Fruit fly (Drosophila melanogaster) whole organism, embryonic: Measurements from ENCODE around the gene CG4839.

ENCODE experiments used
- CG10431 ChIP-seq: fragments of 200-800 bp; sonication (Bioruptor generic); optimal IDR thresholded peaks from 3 replicates; lab custom pipeline; 2018; ENCODE audit warnings: missing biosample characterization, mild to moderate bottlenecking, missing genetic modification characterization
- CG10654 ChIP-seq: fragments of 200-800 bp; sonication (Bioruptor generic); optimal IDR thresholded peaks from 2 replicates; lab custom pipeline; 2016; ENCODE audit warnings: missing biosample characterization, missing genetic modification characterization
- CG11398 ChIP-seq: fragments of 200-800 bp; sonication (Bioruptor generic); optimal IDR thresholded peaks from 2 replicates; lab custom pipeline; 2016; ENCODE audit warnings: missing biosample characterization, missing genetic modification characterization
- CG12071 ChIP-seq: fragments of 200-800 bp; sonication (Bioruptor generic); optimal IDR thresholded peaks from 3 replicates; lab custom pipeline; 2018; ENCODE audit warnings: missing biosample characterization, mild to moderate bottlenecking, missing genetic modification characterization
- CG13296 ChIP-seq: fragments of 200-800 bp; sonication (Bioruptor generic); optimal IDR thresholded peaks from 3 replicates; lab custom pipeline; 2018; ENCODE audit warnings: missing biosample characterization, mild to moderate bottlenecking, missing genetic modification characterization
- CG1603 ChIP-seq: fragments of 200-800 bp; sonication (Bioruptor generic); optimal IDR thresholded peaks from 2 replicates; lab custom pipeline; 2019; ENCODE audit warnings: missing biosample characterization, mild to moderate bottlenecking, missing genetic modification characterization, moderate library complexity
- CG17186 ChIP-seq: fragments of 200-800 bp; sonication (Bioruptor generic); optimal IDR thresholded peaks from 3 replicates; lab custom pipeline; 2017; ENCODE audit warnings: missing biosample characterization, missing genetic modification reagents, missing genetic modification characterization
- CG3281 ChIP-seq: fragments of 200-800 bp; sonication (Bioruptor generic); optimal IDR thresholded peaks from 3 replicates; lab custom pipeline; 2017; ENCODE audit warnings: missing biosample characterization, mild to moderate bottlenecking, missing genetic modification characterization
- CG34376 ChIP-seq: fragments of 200-800 bp; sonication (Bioruptor generic); optimal IDR thresholded peaks from 2 replicates; lab custom pipeline; 2018; ENCODE audit warnings: missing biosample characterization, mild to moderate bottlenecking, missing genetic modification characterization
- CG7786 ChIP-seq: fragments of 200-800 bp; sonication (Bioruptor generic); optimal IDR thresholded peaks from 2 replicates; lab custom pipeline; 2016; ENCODE audit warnings: missing biosample characterization, missing genetic modification characterization
- CG8944 ChIP-seq: fragments of 200-800 bp; sonication (Bioruptor generic); optimal IDR thresholded peaks from 3 replicates; lab custom pipeline; 2016; ENCODE audit warnings: missing biosample characterization, missing genetic modification characterization
- CG9609 ChIP-seq: fragments of 200-800 bp; sonication (Bioruptor generic); optimal IDR thresholded peaks from 3 replicates; lab custom pipeline; 2016; ENCODE audit warnings: missing biosample characterization, missing genetic modification characterization
- CTCF ChIP-seq: fragments of 200-800 bp; sonication (Bioruptor generic); optimal IDR thresholded peaks from 2 replicates; lab custom pipeline; 2017; ENCODE audit warnings: missing biosample characterization, mild to moderate bottlenecking, missing genetic modification characterization, moderate library complexity
- Doc3 ChIP-seq: fragments of 200-800 bp; sonication (Bioruptor generic); IDR thresholded peaks from 3 replicates; pipeline ENCODE4 v1.3.6; 2022; ENCODE audit warnings: missing biosample characterization, missing genetic modification characterization; ENCODE audit not compliant: partially characterized antibody
- Fer1 ChIP-seq: fragments of 200-800 bp; sonication (Bioruptor generic); optimal IDR thresholded peaks from 2 replicates; lab custom pipeline; 2017; ENCODE audit warnings: missing biosample characterization, mild to moderate bottlenecking, missing genetic modification characterization
- H15 ChIP-seq: fragments of 200-800 bp; sonication (Bioruptor generic); IDR thresholded peaks from 3 replicates; pipeline ENCODE4 v1.3.6; 2022; ENCODE audit warnings: missing biosample characterization, missing genetic modification characterization
- HmgD ChIP-seq: fragments of 200-800 bp; sonication (Bioruptor generic); optimal IDR thresholded peaks from 3 replicates; lab custom pipeline; 2016; ENCODE audit warnings: missing biosample characterization, missing genetic modification characterization
- Hmr ChIP-seq: fragments of 200-800 bp; sonication (Bioruptor generic); optimal IDR thresholded peaks from 3 replicates; lab custom pipeline; 2017; ENCODE audit warnings: mild to moderate bottlenecking, missing biosample characterization, missing genetic modification reagents, missing genetic modification characterization
- MESR4 ChIP-seq: fragments of 200-800 bp; sonication (Bioruptor generic); optimal IDR thresholded peaks from 2 replicates; lab custom pipeline; 2018; ENCODE audit warnings: missing biosample characterization, mild to moderate bottlenecking, missing genetic modification characterization, moderate library complexity
- Myb ChIP-seq: fragments of 200-800 bp; sonication (Bioruptor generic); optimal IDR thresholded peaks from 2 replicates; lab custom pipeline; 2016; ENCODE audit warnings: missing biosample characterization, missing genetic modification characterization
- Six4 ChIP-seq: fragments of 200-800 bp; sonication (Bioruptor generic); optimal IDR thresholded peaks from 2 replicates; lab custom pipeline; 2016; ENCODE audit warnings: missing biosample characterization, missing genetic modification characterization
- ab ChIP-seq: fragments of 200-800 bp; sonication (Bioruptor generic); optimal IDR thresholded peaks from 2 replicates; lab custom pipeline; 2016; ENCODE audit warnings: missing biosample characterization, missing genetic modification characterization
- bowl ChIP-seq: fragments of 200-800 bp; sonication (Bioruptor generic); IDR thresholded peaks from 2 replicates; pipeline ENCODE4 v1.3.6; 2022; ENCODE audit warnings: missing biosample characterization, missing genetic modification characterization
- chinmo ChIP-seq: fragments of 200-800 bp; sonication (Bioruptor generic); IDR thresholded peaks from 4 replicates; pipeline ENCODE4 v1.3.6; 2022; ENCODE audit warnings: missing biosample characterization, missing genetic modification characterization; ENCODE audit not compliant: partially characterized antibody
- crp ChIP-seq, 2 experiments: fragments of 200-800 bp; sonication (Bioruptor generic); optimal IDR thresholded peaks; 2 replicates in 1 of 2; 3 replicates in 1 of 2; lab custom pipeline; 2017; ENCODE audit warnings: missing biosample characterization in 2 of 2, missing genetic modification characterization in 2 of 2, mild to moderate bottlenecking in 1 of 2, moderate library complexity in 1 of 2
- da ChIP-seq: fragments of 200-800 bp; sonication (Bioruptor generic); optimal IDR thresholded peaks from 2 replicates; lab custom pipeline; 2016; ENCODE audit warnings: missing biosample characterization, missing genetic modification characterization
- en ChIP-seq: fragments of 200-800 bp; sonication (Bioruptor generic); optimal IDR thresholded peaks from 2 replicates; lab custom pipeline; 2016; ENCODE audit warnings: missing biosample characterization, missing genetic modification characterization
- grau ChIP-seq: fragments of 200-800 bp; optimal IDR thresholded peaks from 3 replicates; lab custom pipeline; 2019; ENCODE audit warnings: missing biosample characterization, mild to moderate bottlenecking, missing genetic modification characterization, moderate library complexity
- grn ChIP-seq: fragments of 200-800 bp; sonication (Bioruptor generic); optimal IDR thresholded peaks from 3 replicates; lab custom pipeline; 2017; ENCODE audit warnings: missing biosample characterization, missing genetic modification characterization
- her ChIP-seq: fragments of 200-800 bp; sonication (Bioruptor generic); optimal IDR thresholded peaks from 2 replicates; lab custom pipeline; 2016; ENCODE audit warnings: missing biosample characterization, missing genetic modification characterization
- hkb ChIP-seq, 2 experiments: fragments of 200-800 bp in 1 of 2; fragments of >200 bp in 1 of 2; sonication (Bioruptor generic) in 1 of 2; IDR thresholded peaks in 1 of 2; optimal IDR thresholded peaks in 1 of 2; 2 replicates each; pipeline versions ENCODE4 v1.3.6 to Lab custom; 2017 to 2022; ENCODE audit warnings: missing biosample characterization in 1 of 2, missing genetic modification characterization in 1 of 2
- jigr1 ChIP-seq: fragments of 200-800 bp; sonication (Bioruptor generic); IDR thresholded peaks from 3 replicates; pipeline ENCODE4 v1.3.6; 2022; ENCODE audit warnings: missing biosample characterization, missing genetic modification characterization
- mirr ChIP-seq: fragments of 200-800 bp; sonication (Bioruptor generic); optimal IDR thresholded peaks from 3 replicates; lab custom pipeline; 2018; ENCODE audit warnings: missing biosample characterization, mild to moderate bottlenecking, missing genetic modification characterization
- nau ChIP-seq: fragments of 200-800 bp; sonication (Bioruptor generic); optimal IDR thresholded peaks from 3 replicates; lab custom pipeline; 2017; ENCODE audit warnings: missing biosample characterization, mild to moderate bottlenecking, missing genetic modification characterization, missing genetic modification reagents
- otp ChIP-seq: fragments of 200-800 bp; sonication (Bioruptor generic); IDR thresholded peaks from 3 replicates; pipeline ENCODE4, ENCODE4 v1.3.6; 2022; ENCODE audit warnings: missing biosample characterization, missing genetic modification characterization
- pita ChIP-seq: fragments of 200-800 bp; sonication (Bioruptor generic); optimal IDR thresholded peaks from 2 replicates; lab custom pipeline; 2017; ENCODE audit warnings: missing biosample characterization, mild to moderate bottlenecking, missing genetic modification characterization
- rib ChIP-seq: fragments of 200-800 bp; sonication (Bioruptor generic); IDR thresholded peaks from 2 replicates; pipeline ENCODE4 v1.3.6; 2022; ENCODE audit warnings: missing biosample characterization, missing genetic modification characterization
- row ChIP-seq: fragments of 200-800 bp; sonication (Bioruptor generic); IDR thresholded peaks from 3 replicates; pipeline ENCODE4 v1.3.6; 2022; ENCODE audit warnings: missing biosample characterization, missing genetic modification characterization
- salm ChIP-seq: fragments of 200-800 bp; sonication (Bioruptor generic); optimal IDR thresholded peaks from 2 replicates; lab custom pipeline; 2018; ENCODE audit warnings: missing biosample characterization, mild to moderate bottlenecking, missing genetic modification characterization
- schlank ChIP-seq: fragments of 200-800 bp; sonication (Bioruptor generic); optimal IDR thresholded peaks from 2 replicates; lab custom pipeline; 2018; ENCODE audit warnings: missing biosample characterization, mild to moderate bottlenecking, missing genetic modification characterization
- sens ChIP-seq: fragments of 200-800 bp; sonication (Bioruptor generic); peaks from one replicate; lab custom pipeline; 2016; ENCODE audit warnings: missing biosample characterization, missing genetic modification characterization
- sug ChIP-seq: fragments of 200-800 bp; optimal IDR thresholded peaks from 2 replicates; lab custom pipeline; 2019; ENCODE audit warnings: missing biosample characterization, mild to moderate bottlenecking, missing genetic modification characterization, moderate library complexity
- tin ChIP-seq: fragments of 200-800 bp; sonication (Bioruptor generic); optimal IDR thresholded peaks from 3 replicates; lab custom pipeline; 2016; ENCODE audit warnings: missing biosample characterization, missing genetic modification characterization
- tio ChIP-seq: fragments of 200-800 bp; sonication (Bioruptor generic); optimal IDR thresholded peaks from 2 replicates; lab custom pipeline; 2017; ENCODE audit warnings: missing biosample characterization, missing genetic modification characterization, inconsistent platforms
- wek ChIP-seq: fragments of 200-800 bp; sonication (Bioruptor generic); optimal IDR thresholded peaks from 3 replicates; lab custom pipeline; 2018; ENCODE audit warnings: missing biosample characterization, mild to moderate bottlenecking, missing genetic modification characterization, moderate library complexity

The CG4839 gene

DNA sequence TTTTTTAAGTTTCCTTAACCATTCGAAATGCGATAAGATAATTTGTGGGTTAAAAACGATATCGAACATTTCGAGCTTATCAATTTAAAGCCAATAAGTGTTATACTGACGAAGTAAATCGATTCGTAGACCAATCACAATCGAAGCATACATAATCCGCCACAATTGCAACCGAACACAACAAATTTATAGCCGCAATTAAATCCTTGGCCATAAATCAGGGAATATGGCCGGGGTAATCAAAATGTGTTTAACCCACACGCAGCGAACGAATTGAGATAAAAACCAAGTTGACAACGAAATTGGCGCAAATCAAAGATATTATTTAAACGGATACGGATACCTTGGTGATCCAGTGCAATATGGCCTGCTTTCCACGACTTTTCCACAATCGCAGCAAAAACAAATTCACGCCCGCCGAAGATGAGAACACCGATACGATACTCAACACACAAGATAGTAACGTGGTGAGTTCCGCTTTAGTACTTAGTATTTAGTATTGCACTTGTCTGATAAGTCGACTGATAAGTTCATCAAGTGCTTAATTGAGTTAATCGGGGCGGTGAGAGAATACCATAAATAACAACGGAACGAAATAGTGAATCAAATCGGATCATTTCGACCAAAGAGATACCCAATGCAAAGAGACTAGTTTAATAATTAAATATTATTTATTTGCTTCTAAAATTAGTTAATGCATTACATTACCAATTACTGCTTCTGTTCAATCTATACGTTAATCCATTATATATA lies 2.3 kb downstream of the CG4839 start (continued):
- TF ChIP-seq mirr (peak; percentile 60), jigr1 (no peak), pita (no peak), hkb (optimal IDR thresholded peaks at IDR 0.05; lab: Kevin White, UChicago) (no peak), hkb (GFP tag; IDR thresholded peaks at IDR 0.05; lab: Robert Waterston, UW) (no peak), sug (peak; percentile 66), Six4 (no peak), CTCF (GFP tag; lab: Kevin White, UChicago) (peak; percentile 21), chinmo (GFP tag; lab: Robert Waterston, UW) (0 out of 4 replicates have a peak, but pooled peaks have one; percentile 60), rib (GFP tag; lab: Robert Waterston, UW) (no peak), grn (GFP tag; lab: Kevin White, UChicago) (peak; percentile 41), Myb (no peak), CG17186 (no peak), CG9609 (GFP tag; lab: Kevin White, UChicago) (no peak), bowl (GFP tag; lab: Robert Waterston, UW) (no peak), H15 (no peak), MESR4 (GFP tag; lab: Kevin White, UChicago) (no peak), CG7786 (no peak), tio (GFP tag; lab: Kevin White, UChicago) (no peak), CG34376 (peak; percentile 66), Doc3 (no peak), sens (GFP tag; lab: Kevin White, UChicago) (peak; percentile 5), schlank (tag; lab: Kevin White, UChicago) (no peak), HmgD (no peak), CG10654 (GFP tag; lab: Kevin White, UChicago) (no peak), CG13296 (peak; percentile 22), CG12071 (peak; percentile 51), otp (GFP tag; lab: Robert Waterston, UW) (no peak), row (GFP tag; lab: Robert Waterston, UW) (no peak), grau (tag; lab: Kevin White, UChicago) (no peak), her (GFP tag; lab: Kevin White, UChicago) (no peak), CG3281 (no peak), tin (GFP tag; lab: Kevin White, UChicago) (no peak), salm (tag; lab: Kevin White, UChicago) (peak; percentile 18), ab (no peak), Fer1 (GFP tag; lab: Kevin White, UChicago) (no peak), crp (GFP tag; optimal IDR thresholded peaks at IDR 0.05; lab: Kevin White, UChicago) (no peak), da (GFP tag; lab: Kevin White, UChicago) (no peak), nau (GFP tag; lab: Kevin White, UChicago) (no peak), en (GFP tag; lab: Kevin White, UChicago) (no peak), CG8944 (GFP tag; lab: Kevin White, UChicago) (no peak), Hmr (GFP tag; lab: Kevin White, UChicago) (no peak), wek (GFP tag; lab: Kevin White, UChicago) (peak; percentile 34), CG10431 (no peak), CG1603 (tag; lab: Kevin White, UChicago) (peak; percentile 6), CG11398 (GFP tag; lab: Kevin White, UChicago) (no peak)
